Fruit fly (Drosophila melanogaster) whole organism, embryonic: ENCODE data around the gene Ctr9.
A peak's percentile ranks its signal among the peaks of the same experiment; 100 is the strongest.

Experiments used
- Awh ChIP-seq: fragments of 200-800 bp; sonication (Bioruptor generic); IDR thresholded peaks from 2 replicates; pipeline ENCODE4, ENCODE4 v1.3.6; 2022; ENCODE audit warnings: missing biosample characterization, missing genetic modification characterization
- B-H2 ChIP-seq: fragments of 200-800 bp; sonication (Bioruptor generic); optimal IDR thresholded peaks from 2 replicates; lab custom pipeline; 2018; ENCODE audit warnings: missing biosample characterization, mild to moderate bottlenecking, missing genetic modification characterization
- CG10366 ChIP-seq: fragments of 200-800 bp; sonication (Bioruptor generic); IDR thresholded peaks from 2 replicates; pipeline ENCODE4 v1.3.6; 2022; ENCODE audit warnings: missing biosample characterization, missing genetic modification characterization
- CG11247 ChIP-seq: fragments of 200-800 bp; sonication (Bioruptor generic); IDR thresholded peaks from 2 replicates; pipeline ENCODE4 v1.3.6; 2022; ENCODE audit warnings: missing biosample characterization, missing genetic modification characterization
- CG13775 ChIP-seq: fragments of 200-800 bp; sonication (Bioruptor generic); optimal IDR thresholded peaks from 3 replicates; lab custom pipeline; 2017; ENCODE audit warnings: missing biosample characterization, mild to moderate bottlenecking, missing genetic modification characterization
- CG14710 ChIP-seq: fragments of 200-800 bp; sonication (Bioruptor generic); optimal IDR thresholded peaks from 3 replicates; lab custom pipeline; 2019; ENCODE audit warnings: missing biosample characterization, mild to moderate bottlenecking, missing genetic modification characterization, moderate library complexity
- CG15011 ChIP-seq: fragments of 200-800 bp; sonication (Bioruptor generic); optimal IDR thresholded peaks from 3 replicates; lab custom pipeline; 2018; ENCODE audit warnings: missing biosample characterization, mild to moderate bottlenecking, missing genetic modification characterization
- CG1647 ChIP-seq: fragments of 200-800 bp; sonication (Bioruptor generic); optimal IDR thresholded peaks from 3 replicates; lab custom pipeline; 2016; ENCODE audit warnings: missing biosample characterization, missing genetic modification characterization
- CG16813 ChIP-seq: fragments of 200-800 bp; sonication (Bioruptor generic); IDR thresholded peaks from 3 replicates; pipeline ENCODE4 v1.3.6; 2022; ENCODE audit warnings: missing biosample characterization, missing genetic modification characterization; ENCODE audit not compliant: partially characterized antibody
- CG17361 ChIP-seq: fragments of 200-800 bp; sonication (Bioruptor generic); IDR thresholded peaks from 3 replicates; pipeline ENCODE4 v1.3.6; 2022; ENCODE audit warnings: missing biosample characterization, missing genetic modification characterization
- CG18619 ChIP-seq: fragments of 200-800 bp; sonication (Bioruptor generic); optimal IDR thresholded peaks from 3 replicates; lab custom pipeline; 2017; ENCODE audit warnings: missing biosample characterization, mild to moderate bottlenecking, missing genetic modification characterization
- CG2678 ChIP-seq: fragments of 200-800 bp; sonication (Bioruptor generic); optimal IDR thresholded peaks from 3 replicates; lab custom pipeline; 2019; ENCODE audit warnings: missing biosample characterization, mild to moderate bottlenecking, missing genetic modification characterization, moderate library complexity
- CG30020 ChIP-seq: fragments of 200-800 bp; optimal IDR thresholded peaks from 2 replicates; lab custom pipeline; 2019; ENCODE audit warnings: missing biosample characterization, mild to moderate bottlenecking, missing genetic modification characterization, moderate library complexity
- CG31365 ChIP-seq: fragments of 200-800 bp; sonication (Bioruptor generic); optimal IDR thresholded peaks from 2 replicates; lab custom pipeline; 2018; ENCODE audit warnings: missing biosample characterization, mild to moderate bottlenecking, missing genetic modification characterization
- CG3281 ChIP-seq: fragments of 200-800 bp; sonication (Bioruptor generic); optimal IDR thresholded peaks from 3 replicates; lab custom pipeline; 2017; ENCODE audit warnings: missing biosample characterization, mild to moderate bottlenecking, missing genetic modification characterization
- CG34422 ChIP-seq: fragments of 200-800 bp; sonication (Bioruptor generic); IDR thresholded peaks from 3 replicates; pipeline ENCODE4 v1.3.6; 2022; ENCODE audit warnings: missing biosample characterization, missing genetic modification characterization
- CG43689 ChIP-seq: fragments of 200-800 bp; sonication (Bioruptor generic); IDR thresholded peaks from 2 replicates; pipeline ENCODE4 v1.3.6; 2022; ENCODE audit warnings: missing biosample characterization, missing genetic modification characterization
- CG4707 ChIP-seq: fragments of 200-800 bp; sonication (Bioruptor generic); optimal IDR thresholded peaks from 2 replicates; lab custom pipeline; 2018; ENCODE audit warnings: missing biosample characterization, mild to moderate bottlenecking, missing genetic modification characterization, moderate library complexity
- CG6683 ChIP-seq: fragments of 200-800 bp; sonication (Bioruptor generic); optimal IDR thresholded peaks from 2 replicates; lab custom pipeline; 2017; ENCODE audit warnings: missing biosample characterization, mild to moderate bottlenecking, missing genetic modification characterization, missing genetic modification reagents
- CG8924 ChIP-seq: fragments of 200-800 bp; optimal IDR thresholded peaks from 3 replicates; lab custom pipeline; 2019; ENCODE audit warnings: missing biosample characterization, mild to moderate bottlenecking, missing genetic modification characterization, moderate library complexity
- Dad ChIP-seq: fragments of 200-800 bp; sonication (Bioruptor generic); optimal IDR thresholded peaks from 3 replicates; lab custom pipeline; 2016; ENCODE audit warnings: missing biosample characterization, missing genetic modification characterization
- Doc2 ChIP-seq: fragments of 200-800 bp; sonication (Bioruptor generic); IDR thresholded peaks from 2 replicates; pipeline ENCODE4 v1.3.6; 2022; ENCODE audit warnings: missing biosample characterization, missing genetic modification characterization
- Ets97D ChIP-seq: fragments of 200-800 bp; sonication (Bioruptor generic); optimal IDR thresholded peaks from 3 replicates; lab custom pipeline; 2016; ENCODE audit warnings: missing biosample characterization, missing genetic modification characterization
- Fer1 ChIP-seq: fragments of 200-800 bp; sonication (Bioruptor generic); optimal IDR thresholded peaks from 2 replicates; lab custom pipeline; 2017; ENCODE audit warnings: missing biosample characterization, mild to moderate bottlenecking, missing genetic modification characterization
- HLH4C ChIP-seq: fragments of 200-800 bp; sonication (Bioruptor generic); IDR thresholded peaks from 3 replicates; pipeline ENCODE4 v1.3.6; 2022; ENCODE audit warnings: missing biosample characterization, missing genetic modification characterization; ENCODE audit not compliant: partially characterized antibody
- Hey ChIP-seq: fragments of 200-800 bp; sonication (Bioruptor generic); optimal IDR thresholded peaks from 3 replicates; lab custom pipeline; 2018; ENCODE audit warnings: missing biosample characterization, mild to moderate bottlenecking, missing genetic modification characterization
- Jarid2 ChIP-seq: fragments of 200-800 bp; sonication (Bioruptor generic); optimal IDR thresholded peaks from 3 replicates; lab custom pipeline; 2017; ENCODE audit warnings: mild to moderate bottlenecking, missing biosample characterization, missing genetic modification reagents, missing genetic modification characterization
- MESR4 ChIP-seq: fragments of 200-800 bp; sonication (Bioruptor generic); optimal IDR thresholded peaks from 2 replicates; lab custom pipeline; 2018; ENCODE audit warnings: missing biosample characterization, mild to moderate bottlenecking, missing genetic modification characterization, moderate library complexity
- Mrtf ChIP-seq: fragments of 200-800 bp; sonication (Bioruptor generic); IDR thresholded peaks from 3 replicates; pipeline ENCODE4 v1.3.6; 2022; ENCODE audit warnings: missing biosample characterization, missing genetic modification characterization
- NFAT ChIP-seq: fragments of 200-800 bp; sonication (Bioruptor generic); IDR thresholded peaks from 2 replicates; pipeline ENCODE4 v1.3.6; 2022; ENCODE audit warnings: missing biosample characterization, missing genetic modification characterization
- Trl ChIP-seq, 3 experiments: fragments of >200 bp in 2 of 3; fragments of 200-800 bp in 1 of 3; sonication (Bioruptor generic) in 1 of 3; optimal IDR thresholded peaks; 2 replicates in 1 of 3; 3 replicates in 2 of 3; lab custom pipeline; 2016 to 2017; ENCODE audit warnings: missing biosample characterization in 1 of 3, missing genetic modification characterization in 1 of 3
- ato ChIP-seq: fragments of 200-800 bp; sonication (Bioruptor generic); IDR thresholded peaks from 2 replicates; pipeline ENCODE4 v1.3.6; 2022; ENCODE audit warnings: missing biosample characterization, missing genetic modification characterization; ENCODE audit not compliant: partially characterized antibody
- bbx ChIP-seq: fragments of 200-800 bp; sonication (Bioruptor generic); IDR thresholded peaks from 2 replicates; pipeline ENCODE4 v1.3.6; 2022; ENCODE audit warnings: missing biosample characterization, missing genetic modification characterization; ENCODE audit not compliant: partially characterized antibody
- chm ChIP-seq: fragments of 200-800 bp; sonication (Bioruptor generic); IDR thresholded peaks from 2 replicates; pipeline ENCODE4 v1.3.6; 2022; ENCODE audit warnings: missing biosample characterization, missing genetic modification characterization
- crol ChIP-seq: fragments of 200-800 bp; sonication (Bioruptor generic); IDR thresholded peaks from 2 replicates; pipeline ENCODE4 v1.3.6; 2022; ENCODE audit warnings: missing biosample characterization, missing genetic modification characterization
- cwo ChIP-seq: fragments of 200-800 bp; sonication (Bioruptor generic); optimal IDR thresholded peaks from 3 replicates; lab custom pipeline; 2017; ENCODE audit warnings: missing biosample characterization, missing genetic modification characterization, mild to moderate bottlenecking, moderate library complexity, missing genetic modification reagents
- dysf ChIP-seq: fragments of 200-800 bp; sonication (Bioruptor generic); IDR thresholded peaks from 3 replicates; pipeline ENCODE4 v1.3.6; 2022; ENCODE audit warnings: missing biosample characterization, missing genetic modification characterization
- gce ChIP-seq: fragments of 200-800 bp; sonication (Bioruptor generic); IDR thresholded peaks from 3 replicates; pipeline ENCODE4 v1.3.6; 2022; ENCODE audit warnings: missing biosample characterization, missing genetic modification characterization
- her ChIP-seq: fragments of 200-800 bp; sonication (Bioruptor generic); optimal IDR thresholded peaks from 2 replicates; lab custom pipeline; 2016; ENCODE audit warnings: missing biosample characterization, missing genetic modification characterization
- jigr1 ChIP-seq: fragments of 200-800 bp; sonication (Bioruptor generic); IDR thresholded peaks from 3 replicates; pipeline ENCODE4 v1.3.6; 2022; ENCODE audit warnings: missing biosample characterization, missing genetic modification characterization
- kay ChIP-seq: fragments of 200-800 bp; sonication (Bioruptor generic); optimal IDR thresholded peaks from 2 replicates; lab custom pipeline; 2016; ENCODE audit warnings: missing biosample characterization, missing genetic modification characterization
- ken ChIP-seq: fragments of 200-800 bp; sonication (Bioruptor generic); IDR thresholded peaks from 3 replicates; pipeline ENCODE4 v1.3.6; 2022; ENCODE audit warnings: missing biosample characterization, missing genetic modification characterization
- mirr ChIP-seq: fragments of 200-800 bp; sonication (Bioruptor generic); optimal IDR thresholded peaks from 3 replicates; lab custom pipeline; 2018; ENCODE audit warnings: missing biosample characterization, mild to moderate bottlenecking, missing genetic modification characterization
- pfk ChIP-seq: fragments of 200-800 bp; sonication (Bioruptor generic); optimal IDR thresholded peaks from 2 replicates; lab custom pipeline; 2018; ENCODE audit warnings: missing biosample characterization, mild to moderate bottlenecking, missing genetic modification characterization, moderate library complexity
- rib ChIP-seq: fragments of 200-800 bp; sonication (Bioruptor generic); IDR thresholded peaks from 2 replicates; pipeline ENCODE4 v1.3.6; 2022; ENCODE audit warnings: missing biosample characterization, missing genetic modification characterization
- ssp ChIP-seq: fragments of 200-800 bp; sonication (Bioruptor generic); IDR thresholded peaks from 2 replicates; pipeline ENCODE4 v1.3.6; 2022; ENCODE audit warnings: missing biosample characterization, missing genetic modification characterization
- usp ChIP-seq: fragments of >200 bp; optimal IDR thresholded peaks from 2 replicates; lab custom pipeline; 2017; ENCODE audit warnings: missing biosample characterization, missing genetic modification characterization
- wdn ChIP-seq: fragments of 200-800 bp; sonication (Bioruptor generic); IDR thresholded peaks from 2 replicates; pipeline ENCODE4 v1.3.6; 2022; ENCODE audit warnings: missing biosample characterization, missing genetic modification characterization

Ctr9 gene

DNA sequence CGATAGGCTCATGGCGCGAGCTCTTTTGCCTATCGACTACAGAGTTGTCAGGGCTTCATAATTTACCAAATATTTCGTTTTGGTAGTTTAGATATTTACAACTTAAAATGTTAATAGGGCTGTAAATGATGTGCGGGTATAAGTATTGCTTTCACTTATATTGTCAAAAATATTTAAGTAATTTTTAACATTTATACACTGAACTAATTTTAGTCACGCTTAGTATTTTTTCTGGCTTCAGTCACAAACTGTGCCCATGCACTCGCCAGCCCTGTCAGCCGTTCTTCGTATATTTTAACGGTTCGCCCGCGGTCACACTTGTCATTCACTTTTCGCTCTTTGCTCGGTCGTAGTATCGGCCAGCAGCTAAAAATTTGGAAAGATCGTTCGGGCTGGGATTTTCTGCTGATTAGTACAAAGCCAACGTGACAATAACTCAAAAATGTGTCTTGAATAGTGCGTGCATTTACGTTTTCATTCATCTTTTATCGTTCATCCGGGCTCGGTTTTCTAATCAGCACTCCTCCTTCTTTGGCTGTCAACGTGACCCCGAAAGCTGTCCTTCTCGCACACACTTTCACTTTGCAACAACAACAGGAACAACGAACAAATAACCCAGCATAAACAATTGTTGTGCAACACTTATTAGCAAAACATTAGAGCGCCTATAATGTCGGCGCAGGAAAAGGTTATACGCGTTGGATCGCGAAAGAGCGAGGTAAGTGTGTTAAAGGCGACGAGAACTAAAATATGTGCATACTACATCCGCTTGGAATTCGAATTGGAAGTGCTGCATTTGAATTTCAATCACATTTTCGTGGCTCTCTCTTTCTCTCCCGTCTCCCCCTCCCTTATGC is 27.8 kb downstream of the Ctr9 start, which contains the start of the genes Hmbs and CG2211 (continued):
- TF ChIP-seq CG2678 (peak; percentile 89), Jarid2 (GFP tag; lab: Kevin White, UChicago) (peak; percentile 64), CG6683 (GFP tag; lab: Kevin White, UChicago) (peak; percentile 75), Trl (optimal IDR thresholded peaks at IDR 0.05; lab: Kevin White, UChicago) (no peak), Trl (GFP tag; optimal IDR thresholded peaks at IDR 0.05; lab: Kevin White, UChicago) (peak; percentile 89), Fer1 (GFP tag; lab: Kevin White, UChicago) (peak; percentile 88), ssp (GFP tag; lab: Robert Waterston, UW) (peak; percentile 84), kay (GFP tag; lab: Kevin White, UChicago) (peak; percentile 90), CG8924 (tag; lab: Kevin White, UChicago) (peak; percentile 81), pfk (GFP tag; lab: Kevin White, UChicago) (peak; percentile 34), CG16813 (GFP tag; lab: Robert Waterston, UW) (peak; percentile 54), MESR4 (peak; percentile 77), CG18619 (GFP tag; lab: Kevin White, UChicago) (peak; percentile 68), CG17361 (GFP tag; lab: Robert Waterston, UW) (peak; percentile 82), CG31365 (peak; percentile 25), Dad (GFP tag; lab: Kevin White, UChicago) (peak; percentile 89), rib (GFP tag; lab: Robert Waterston, UW) (peak; percentile 60; the same call in 1 of the 2 replicates), jigr1 (peak; percentile 53; the same call in 2 of the 3 replicates), Ets97D (GFP tag; lab: Kevin White, UChicago) (peak; percentile 92), Hey (tag; lab: Kevin White, UChicago) (peak; percentile 40), cwo (GFP tag; lab: Kevin White, UChicago) (peak; percentile 78), dysf (GFP tag; lab: Robert Waterston, UW) (peak; percentile 89), NFAT (GFP tag; lab: Robert Waterston, UW) (peak; percentile 76), ken (peak; percentile 81), usp (no peak), CG14710 (peak; percentile 95), ato (GFP tag; lab: Robert Waterston, UW) (no peak), Awh (peak; percentile 82), CG3281 (peak; percentile 86), CG13775 (peak; percentile 90), CG4707 (GFP tag; lab: Kevin White, UChicago) (no peak), wdn (GFP tag; lab: Robert Waterston, UW) (peak; percentile 58), CG34422 (peak; percentile 88), CG30020 (tag; lab: Kevin White, UChicago) (peak; percentile 81), gce (peak; percentile 68; the same call in 2 of the 3 replicates), B-H2 (peak; percentile 90), Doc2 (GFP tag; lab: Robert Waterston, UW) (no peak), CG11247 (GFP tag; lab: Robert Waterston, UW) (peak; percentile 85), bbx (GFP tag; lab: Robert Waterston, UW) (peak; percentile 49), HLH4C (GFP tag; lab: Robert Waterston, UW) (peak; percentile 37; the same call in 1 of the 3 replicates), her (GFP tag; lab: Kevin White, UChicago) (peak; percentile 4), CG1647 (GFP tag; lab: Kevin White, UChicago) (peak; percentile 81), CG10366 (GFP tag; lab: Robert Waterston, UW) (peak; percentile 84), crol (GFP tag; lab: Robert Waterston, UW) (peak; percentile 33; the same call in 1 of the 2 replicates), chm (GFP tag; lab: Robert Waterston, UW) (peak; percentile 83), CG43689 (GFP tag; lab: Robert Waterston, UW) (no peak), CG15011 (GFP tag; lab: Kevin White, UChicago) (peak; percentile 69), Mrtf (GFP tag; lab: Robert Waterston, UW) (peak; percentile 86), mirr (GFP tag; lab: Kevin White, UChicago) (peak; percentile 80)
